Fruit fly (Drosophila melanogaster) whole organism, prepupa: ENCODE results near the gene dac.

Experiments used
- CG11902 ChIP-seq: fragments of 200-800 bp; sonication (Bioruptor generic); optimal IDR thresholded peaks from 3 replicates; lab custom pipeline; 2016; ENCODE audit warnings: missing biosample characterization, missing genetic modification characterization
- CG3032 ChIP-seq: fragments of 200-800 bp; optimal IDR thresholded peaks from 2 replicates; lab custom pipeline; 2019; ENCODE audit warnings: missing biosample characterization, mild to moderate bottlenecking, missing genetic modification characterization, moderate library complexity
- CG34406 ChIP-seq: fragments of 200-800 bp; sonication (Bioruptor generic); optimal IDR thresholded peaks from 3 replicates; lab custom pipeline; 2016; ENCODE audit warnings: missing biosample characterization, missing genetic modification characterization
- CG6163 ChIP-seq: fragments of 200-800 bp; sonication (Bioruptor generic); IDR thresholded peaks from 3 replicates; pipeline ENCODE4 v1.3.6; 2022; ENCODE audit warnings: missing biosample characterization, missing genetic modification characterization
- Eip75B ChIP-seq: fragments of 200-800 bp; sonication (Bioruptor generic); optimal IDR thresholded peaks from 3 replicates; lab custom pipeline; 2016; ENCODE audit warnings: missing biosample characterization, missing genetic modification characterization
- Lpt ChIP-seq: fragments of 200-800 bp; sonication (Bioruptor generic); optimal IDR thresholded peaks from 3 replicates; lab custom pipeline; 2016; ENCODE audit warnings: missing biosample characterization, missing genetic modification characterization

DNA sequence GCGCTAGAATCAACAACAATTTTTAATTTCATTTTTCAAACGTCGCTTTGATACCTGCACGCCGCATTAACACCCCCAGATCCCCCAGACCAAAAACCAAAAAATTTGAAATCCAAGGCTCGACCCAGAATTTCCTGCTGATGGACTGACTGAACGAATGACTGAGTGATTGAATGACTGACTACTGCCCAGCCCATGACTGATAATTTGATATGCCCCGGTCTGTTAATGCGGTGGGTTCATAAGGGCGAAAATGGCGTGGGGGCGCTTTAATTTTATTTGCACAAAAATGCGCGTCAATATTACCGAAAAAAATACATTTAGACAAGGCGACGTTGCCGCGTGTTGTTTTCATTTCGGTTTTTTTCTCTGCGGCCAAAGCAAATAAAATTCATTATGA, 43.2 kb downstream of the dac start:
- TF ChIP-seq Lpt (GFP tag; lab: Kevin White, UChicago) (no peak), CG3032 (tag; lab: Kevin White, UChicago) (no peak), CG11902 (GFP tag; lab: Kevin White, UChicago) (no peak), CG6163 (GFP tag; lab: Robert Waterston, UW) (no peak), CG34406 (GFP tag; lab: Kevin White, UChicago) (no peak), Eip75B (GFP tag; lab: Kevin White, UChicago) (no peak)
